Worm (Caenorhabditis elegans): Measurements from ENCODE around the gene sgcb-1.

DNA sequence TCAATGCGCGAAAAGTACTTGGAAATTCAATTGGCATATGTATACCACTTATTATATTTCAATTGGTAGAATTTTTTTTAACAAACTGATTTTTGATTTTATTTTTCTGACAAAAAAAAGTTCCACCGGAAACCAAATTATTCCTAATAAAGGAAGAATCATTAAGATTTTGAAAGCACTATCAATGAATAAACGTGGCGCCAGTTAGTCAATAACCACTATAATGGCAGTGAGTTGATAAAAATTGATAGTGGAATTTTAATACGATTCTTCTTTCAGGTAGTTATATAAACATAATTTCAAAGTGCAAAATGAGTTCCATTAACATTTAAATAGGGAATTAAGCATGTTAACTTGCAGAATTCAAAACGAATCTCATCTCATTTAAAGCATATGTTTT is 20.5 kb upstream of the sgcb-1 start, which contains the start of gene col-69:
- no peak for TF ChIP-seq lin-32 (GFP tag; optimal IDR thresholded peaks at IDR 0.05)
- TF ChIP-seq pha-4 (tag; optimal IDR thresholded peaks at IDR 0.05) = no peak
- no peak for TF ChIP-seq nhr-28 (tag; optimal IDR thresholded peaks at IDR 0.05)
- no peak for TF ChIP-seq ces-1 (GFP tag; optimal IDR thresholded peaks at IDR 0.05)
- no peak for TF ChIP-seq nhr-12 (tag; optimal IDR thresholded peaks at IDR 0.05)
- TF ChIP-seq sptf-1 (tag; optimal IDR thresholded peaks at IDR 0.05) = no peak
- TF ChIP-seq snpc-4 (tag; optimal IDR thresholded peaks at IDR 0.05) = no peak
